Fruit fly (Drosophila melanogaster): ENCODE results near the gene nac.

The nac gene

DNA sequence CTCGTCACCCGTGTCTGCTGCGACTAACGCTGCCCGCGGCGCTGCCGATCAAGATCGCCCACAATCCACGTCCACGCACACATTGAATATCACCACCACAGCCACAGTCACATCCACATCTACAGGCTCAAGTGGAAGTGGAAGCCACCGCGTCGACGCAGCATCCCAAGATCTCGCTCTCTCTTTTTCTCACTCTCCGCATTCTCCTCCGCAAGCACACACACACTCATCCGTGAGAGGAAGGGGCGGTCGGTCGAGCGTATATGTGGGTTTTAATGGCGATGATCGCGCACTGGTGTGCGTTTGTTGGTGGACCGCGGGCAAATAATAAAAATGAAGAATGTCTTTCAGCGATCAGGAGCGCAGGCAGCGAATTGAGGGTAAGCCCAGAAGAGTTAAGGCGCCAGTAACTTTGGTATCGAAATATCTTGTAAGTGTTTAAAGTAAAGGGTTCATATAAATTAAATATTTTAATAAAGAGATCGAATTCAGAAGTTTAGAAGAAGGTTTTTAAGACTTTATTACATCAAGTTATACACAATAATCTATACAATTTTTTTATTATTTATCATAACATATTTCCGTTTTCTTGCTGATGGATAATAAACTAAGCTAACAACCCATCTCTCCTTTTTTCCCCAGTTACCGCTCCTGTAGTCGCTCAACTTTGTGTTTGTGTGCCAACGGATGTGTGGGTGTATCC is 30.1 kb upstream of the nac start, which contains the start of gene Poxm:
Gene Poxm, minus strand, starts transcription at position 25 of the 703 bp plus-strand sequence.
- no peak for TF ChIP-seq Myc (optimal IDR thresholded peaks at IDR 0.05)
- TF ChIP-seq insv (optimal IDR thresholded peaks at IDR 0.05): no peak
- TF ChIP-seq h (optimal IDR thresholded peaks at IDR 0.05): no peak
- TF ChIP-seq psq (optimal IDR thresholded peaks at IDR 0.05): no peak
- no peak for TF ChIP-seq Sin3A (optimal IDR thresholded peaks at IDR 0.05)
- no peak for TF ChIP-seq ttk (optimal IDR thresholded peaks at IDR 0.05)

DNA sequence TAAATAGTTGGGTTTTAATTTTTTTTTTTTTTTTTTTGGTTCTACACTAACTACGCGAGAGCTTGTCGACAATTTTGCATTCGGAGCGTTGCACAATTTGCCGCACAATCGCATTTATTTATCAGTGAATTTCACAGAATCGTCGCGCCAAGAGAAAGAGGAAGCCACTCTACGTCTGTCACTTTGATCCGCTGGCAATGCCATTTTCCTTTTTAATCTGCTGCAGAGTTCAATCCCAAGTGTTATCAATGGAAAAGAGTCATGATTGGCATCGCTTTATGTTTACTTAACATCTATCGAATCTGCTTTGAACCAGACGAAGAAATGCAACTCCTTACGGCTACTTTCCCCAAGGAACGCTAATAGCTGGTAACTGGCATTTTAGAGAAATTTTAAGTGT is 25.8 kb upstream of the nac start:
- TF ChIP-seq ttk (optimal IDR thresholded peaks at IDR 0.05): no peak
- no peak for TF ChIP-seq Myc (optimal IDR thresholded peaks at IDR 0.05)
- no peak for TF ChIP-seq h (optimal IDR thresholded peaks at IDR 0.05)
- no peak for TF ChIP-seq insv (optimal IDR thresholded peaks at IDR 0.05)
- no peak for TF ChIP-seq psq (optimal IDR thresholded peaks at IDR 0.05)
- TF ChIP-seq Sin3A (optimal IDR thresholded peaks at IDR 0.05): no peak

DNA sequence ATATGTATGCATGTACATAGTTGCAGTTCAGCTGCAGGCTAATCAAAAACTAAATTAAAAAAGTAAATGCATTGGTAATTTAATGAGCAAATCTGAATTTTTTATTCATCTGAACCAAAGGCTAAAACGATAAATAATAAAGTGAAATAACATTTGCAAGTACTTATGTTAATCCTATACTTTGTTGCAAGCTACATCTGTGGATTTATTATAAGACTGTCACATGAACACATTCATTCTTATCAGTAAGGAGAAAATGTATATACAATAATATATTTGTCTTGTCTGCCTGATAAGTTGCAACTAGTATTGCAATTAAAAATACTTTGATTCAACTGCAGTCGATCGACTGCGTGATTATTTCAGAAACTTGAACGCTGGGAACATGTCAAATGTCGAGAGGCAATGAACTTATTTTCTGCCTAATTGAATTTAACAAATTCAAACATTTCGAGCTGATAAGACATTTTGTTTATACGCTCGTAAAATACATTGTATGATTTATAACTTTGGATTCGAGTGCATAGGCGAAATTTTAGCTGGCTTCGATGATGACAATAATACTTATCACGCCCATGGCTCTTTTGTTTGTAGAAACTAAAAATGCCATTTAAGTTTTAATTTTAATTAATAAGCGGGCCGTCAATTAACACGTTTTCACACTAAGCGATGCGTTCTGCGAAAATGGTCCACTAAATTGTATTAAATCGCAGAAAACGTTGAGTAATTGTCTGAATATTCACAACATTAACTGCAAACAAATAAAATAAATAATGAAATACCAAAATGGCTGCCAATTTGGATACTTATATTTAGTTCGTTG is 24.4 kb upstream of the nac start:
- no peak for TF ChIP-seq psq (optimal IDR thresholded peaks at IDR 0.05)
- TF ChIP-seq h (optimal IDR thresholded peaks at IDR 0.05): no peak
- no peak for TF ChIP-seq insv (optimal IDR thresholded peaks at IDR 0.05)
- no peak for TF ChIP-seq ttk (optimal IDR thresholded peaks at IDR 0.05)
- no peak for TF ChIP-seq Sin3A (optimal IDR thresholded peaks at IDR 0.05)
- no peak for TF ChIP-seq Myc (optimal IDR thresholded peaks at IDR 0.05)

DNA sequence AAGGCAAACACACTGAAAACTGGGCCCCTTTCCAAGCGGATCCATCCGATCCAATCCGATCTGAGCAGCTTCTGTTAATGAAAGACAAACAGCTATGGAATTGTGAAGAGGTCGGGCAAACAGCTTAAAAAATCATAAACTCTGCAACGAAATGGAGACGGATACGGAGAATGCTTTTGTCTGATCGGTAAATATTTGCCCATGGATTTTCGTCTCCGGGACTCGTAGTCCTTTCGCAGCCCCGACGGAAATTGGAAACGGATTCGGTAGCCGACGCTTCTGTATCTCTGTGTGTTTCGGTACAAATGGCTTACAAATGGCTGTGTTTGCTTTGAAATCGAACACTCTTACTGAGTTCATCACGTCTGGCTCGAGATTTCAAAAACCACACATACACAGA is 23.1 kb upstream of the nac start:
- TF ChIP-seq insv (optimal IDR thresholded peaks at IDR 0.05) (no peak), ttk (optimal IDR thresholded peaks at IDR 0.05) (no peak), Myc (optimal IDR thresholded peaks at IDR 0.05) (no peak), h (optimal IDR thresholded peaks at IDR 0.05) (no peak), Sin3A (optimal IDR thresholded peaks at IDR 0.05) (no peak), psq (optimal IDR thresholded peaks at IDR 0.05) (no peak)

DNA sequence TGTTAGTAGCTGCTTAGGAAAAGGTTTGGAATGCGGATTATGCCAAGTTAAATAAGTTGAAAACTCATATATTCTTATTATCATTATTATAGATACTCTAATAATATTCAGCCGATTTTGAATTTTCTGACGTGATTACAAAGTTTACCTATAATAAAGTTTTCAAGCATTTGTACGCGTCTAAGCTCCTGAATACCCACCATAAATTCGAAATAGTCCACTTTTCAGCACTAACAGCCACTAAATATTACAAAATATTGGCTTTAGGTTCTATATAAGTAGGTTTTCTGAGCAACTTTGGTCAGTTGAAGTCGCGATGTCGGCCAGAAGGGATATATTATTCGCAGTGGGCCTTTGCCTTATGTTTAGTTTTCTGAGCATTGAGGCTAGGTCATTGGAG is 20.2 kb upstream of the nac start, which contains the start of gene CG7443:
Gene CG7443, plus strand, starts transcription at position 301 of the 400 bp plus-strand sequence.
- no peak for TF ChIP-seq Myc (optimal IDR thresholded peaks at IDR 0.05)
- no peak for TF ChIP-seq h (optimal IDR thresholded peaks at IDR 0.05)
- no peak for TF ChIP-seq Sin3A (optimal IDR thresholded peaks at IDR 0.05)
- no peak for TF ChIP-seq ttk (optimal IDR thresholded peaks at IDR 0.05)
- TF ChIP-seq insv (optimal IDR thresholded peaks at IDR 0.05): no peak
- no peak for TF ChIP-seq psq (optimal IDR thresholded peaks at IDR 0.05)

DNA sequence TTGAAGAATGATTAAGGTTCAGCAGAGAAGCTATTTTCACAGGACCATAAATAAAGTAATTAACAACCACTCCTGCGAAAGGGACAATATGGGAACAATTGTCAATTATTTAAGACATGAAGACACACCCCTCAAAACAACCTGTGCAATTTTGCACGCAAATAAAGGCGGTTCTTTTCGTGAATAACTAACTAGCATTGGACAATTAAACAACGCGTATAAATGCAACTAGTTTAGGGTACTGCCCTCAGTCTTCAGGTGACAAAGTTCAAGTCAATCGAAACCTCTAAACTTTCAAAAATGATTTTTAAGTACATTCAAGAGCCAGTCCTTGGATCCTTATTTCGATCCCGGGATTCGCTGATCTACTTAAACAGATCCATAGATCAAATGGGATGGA is 17.6 kb upstream of the nac start, which contains the start of gene Or85a:
Gene Or85a, plus strand, starts transcription at position 301 of the 400 bp plus-strand sequence.
- no peak for TF ChIP-seq Sin3A (optimal IDR thresholded peaks at IDR 0.05)
- no peak for TF ChIP-seq ttk (optimal IDR thresholded peaks at IDR 0.05)
- no peak for TF ChIP-seq Myc (optimal IDR thresholded peaks at IDR 0.05)
- no peak for TF ChIP-seq h (optimal IDR thresholded peaks at IDR 0.05)
- no peak for TF ChIP-seq insv (optimal IDR thresholded peaks at IDR 0.05)
- no peak for TF ChIP-seq psq (optimal IDR thresholded peaks at IDR 0.05)

DNA sequence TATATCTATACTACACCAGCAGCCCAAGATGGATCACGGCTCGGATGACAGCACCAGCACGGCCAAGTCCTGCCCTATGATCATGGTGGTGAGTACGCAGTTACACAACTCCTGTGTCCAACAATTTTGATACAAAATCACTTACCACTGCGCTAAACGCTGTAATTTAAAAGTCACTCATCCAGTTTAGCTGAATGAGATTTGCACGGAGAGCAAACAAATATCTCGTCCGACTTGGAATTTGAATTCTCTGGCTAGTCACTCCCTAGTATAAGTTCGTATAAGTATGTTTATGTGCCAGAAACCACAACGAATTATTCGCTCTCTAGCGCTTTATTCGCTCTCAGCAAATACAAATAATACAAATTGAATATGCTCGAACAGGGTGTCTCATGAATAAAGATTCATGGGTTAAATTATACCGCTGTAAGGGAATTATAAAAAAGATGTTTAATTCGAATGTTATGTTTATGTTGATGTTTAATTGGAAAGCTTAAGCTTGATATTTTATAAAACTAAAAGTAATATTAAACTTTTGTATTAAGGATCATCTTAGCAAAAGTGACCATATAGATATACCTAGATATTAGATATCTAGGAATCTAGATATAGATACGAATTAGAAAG is 14.0 kb upstream of the nac start:
- TF ChIP-seq insv (optimal IDR thresholded peaks at IDR 0.05) (no peak), ttk (optimal IDR thresholded peaks at IDR 0.05) (no peak), Myc (optimal IDR thresholded peaks at IDR 0.05) (no peak), Sin3A (optimal IDR thresholded peaks at IDR 0.05) (no peak), psq (optimal IDR thresholded peaks at IDR 0.05) (no peak), h (optimal IDR thresholded peaks at IDR 0.05) (no peak)

DNA sequence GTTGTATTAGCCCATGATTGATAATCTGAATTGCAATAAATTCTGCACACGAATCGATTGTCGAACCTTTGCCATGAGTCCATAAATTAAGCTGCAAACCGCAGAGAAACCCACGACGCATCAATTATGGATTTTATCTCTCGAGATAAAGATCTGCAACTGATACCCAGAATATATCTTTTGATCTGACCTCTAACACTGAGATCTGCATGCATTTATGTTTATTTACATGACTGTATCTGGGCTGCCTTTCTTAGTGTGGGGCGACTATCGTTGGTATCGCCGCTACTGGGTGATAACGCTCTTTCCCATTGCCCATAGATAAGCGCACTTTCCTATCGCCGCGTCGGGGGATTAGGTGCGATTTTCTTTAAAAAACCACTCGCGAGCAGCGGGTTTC is 13.4 kb upstream of the nac start, which contains the start of gene Ctr1B:
Gene Ctr1B, plus strand, starts transcription at position 398 of the 400 bp plus-strand sequence.
- TF ChIP-seq h (optimal IDR thresholded peaks at IDR 0.05) (no peak), ttk (optimal IDR thresholded peaks at IDR 0.05) (no peak), insv (optimal IDR thresholded peaks at IDR 0.05) (no peak), psq (optimal IDR thresholded peaks at IDR 0.05) (no peak), Myc (optimal IDR thresholded peaks at IDR 0.05) (no peak), Sin3A (optimal IDR thresholded peaks at IDR 0.05) (no peak)

DNA sequence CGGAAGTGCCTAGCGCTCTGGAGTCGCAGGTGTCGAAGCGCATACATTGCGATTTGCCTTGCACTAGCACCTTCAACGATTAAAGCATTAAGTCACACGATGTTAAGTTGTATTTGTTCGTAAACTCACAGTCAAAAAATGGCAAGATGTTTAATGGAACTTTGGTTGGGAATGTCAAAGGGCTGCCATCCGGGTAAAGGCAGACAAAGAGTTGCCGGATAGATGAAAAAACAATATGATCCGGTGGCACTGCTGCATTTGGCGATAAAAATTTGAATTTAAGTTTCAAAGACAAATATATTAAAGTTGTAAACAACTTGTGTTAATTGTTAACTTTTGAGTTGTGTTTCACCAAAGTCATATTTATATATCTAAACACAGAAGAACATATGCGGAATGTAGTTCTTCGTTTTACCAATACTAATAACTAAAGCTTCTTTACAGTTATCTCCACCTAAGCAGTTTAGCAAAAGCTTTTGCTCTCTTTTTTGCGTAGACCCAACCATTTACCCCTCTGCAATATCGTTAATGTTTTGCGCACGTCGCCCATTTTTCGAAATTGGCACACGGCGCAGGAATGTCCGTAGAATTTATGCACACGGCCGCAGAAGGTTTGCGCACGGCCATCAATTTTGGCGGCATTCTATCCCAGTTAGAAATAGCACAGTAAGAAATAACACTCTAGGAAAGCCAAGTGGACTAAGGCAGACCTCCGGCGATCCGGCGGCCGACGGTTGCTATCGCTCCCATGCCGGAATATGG is 12.7 kb upstream of the nac start, which contains the start of gene Coq2:
Gene Coq2, minus strand, starts transcription at position 200 of the 762 bp plus-strand sequence.
- TF ChIP-seq h (optimal IDR thresholded peaks at IDR 0.05) (no peak), ttk (optimal IDR thresholded peaks at IDR 0.05) (no peak), Myc (optimal IDR thresholded peaks at IDR 0.05) (no peak), psq (optimal IDR thresholded peaks at IDR 0.05) (no peak), Sin3A (optimal IDR thresholded peaks at IDR 0.05) (no peak), insv (optimal IDR thresholded peaks at IDR 0.05) (no peak)

DNA sequence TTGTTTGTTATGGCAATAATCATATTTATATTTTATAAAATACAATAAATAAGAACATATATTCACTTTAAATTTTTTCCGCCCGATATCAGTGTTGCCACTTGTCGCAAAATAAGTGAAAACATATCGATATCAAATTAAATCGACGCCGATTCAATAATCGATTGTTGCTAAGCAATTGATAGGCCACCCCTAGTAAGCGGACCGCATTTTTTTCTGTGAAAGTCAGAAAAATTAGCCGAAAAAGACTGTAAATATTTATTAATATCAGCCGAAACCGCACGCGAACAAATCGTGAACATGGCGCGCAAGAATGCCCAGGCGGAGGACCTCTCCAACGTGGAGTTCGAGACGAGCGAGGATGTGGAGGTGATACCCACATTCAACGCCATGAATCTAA is 9.2 kb upstream of the nac start, which contains the start of gene CG7483:
Gene CG7483, plus strand, starts transcription at position 171 of the 400 bp plus-strand sequence.
- TF ChIP-seq insv (optimal IDR thresholded peaks at IDR 0.05) (no peak), Sin3A (optimal IDR thresholded peaks at IDR 0.05) (no peak), Myc (optimal IDR thresholded peaks at IDR 0.05) (no peak)

DNA sequence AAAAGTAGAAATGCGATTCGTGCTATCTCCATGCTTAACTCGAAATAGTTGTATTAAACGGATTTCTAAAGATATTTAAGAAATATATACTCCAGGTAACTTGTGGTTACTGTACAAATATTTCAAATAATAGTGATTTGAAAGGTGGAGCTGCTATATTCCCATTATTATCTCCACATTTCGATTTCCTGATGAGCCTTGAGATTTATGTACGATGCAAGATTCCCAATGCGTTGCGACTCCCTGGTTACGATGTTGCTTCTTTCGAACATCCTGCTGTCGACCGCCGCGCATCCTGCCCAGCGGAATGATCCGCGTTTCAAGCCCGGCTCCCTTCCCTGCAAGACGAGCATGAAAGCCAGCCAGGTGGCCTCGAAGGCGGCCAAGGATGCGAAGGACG is 8.2 kb upstream of the nac start, which contains the start of the genes CG11694 and CG11698:
Gene CG11694, minus strand, starts transcription at position 101 of the 400 bp plus-strand sequence.
Gene CG11698, plus strand, starts transcription at position 152 of the 400 bp plus-strand sequence.
- no peak for TF ChIP-seq ttk (optimal IDR thresholded peaks at IDR 0.05)
- TF ChIP-seq Myc (optimal IDR thresholded peaks at IDR 0.05): no peak
- no peak for TF ChIP-seq insv (optimal IDR thresholded peaks at IDR 0.05)
- TF ChIP-seq h (optimal IDR thresholded peaks at IDR 0.05): no peak
- no peak for TF ChIP-seq psq (optimal IDR thresholded peaks at IDR 0.05)
- TF ChIP-seq Sin3A (optimal IDR thresholded peaks at IDR 0.05): no peak

Data from Kc167 (cell line).